Worm (Caenorhabditis elegans): Measurements from ENCODE around the gene C45H4.13.
"Not testable (repeated sequence)": the region's sequence is repeated elsewhere in the genome, so short reads cannot be mapped to it uniquely, and the experiment has no call there.

Gene C45H4.13

ce11 chrV:2144408-2144807 is 6.4 kb downstream of the C45H4.13 start, which contains the start of gene F22F7.12:
TSS of gene F22F7.12 (minus strand) at chrV:2144508.
- TF ChIP-seq F13C5.2, B0310.2, ceh-36 (tag; optimal IDR thresholded peaks at IDR 0.05): not testable (repeated sequence)

DNA sequence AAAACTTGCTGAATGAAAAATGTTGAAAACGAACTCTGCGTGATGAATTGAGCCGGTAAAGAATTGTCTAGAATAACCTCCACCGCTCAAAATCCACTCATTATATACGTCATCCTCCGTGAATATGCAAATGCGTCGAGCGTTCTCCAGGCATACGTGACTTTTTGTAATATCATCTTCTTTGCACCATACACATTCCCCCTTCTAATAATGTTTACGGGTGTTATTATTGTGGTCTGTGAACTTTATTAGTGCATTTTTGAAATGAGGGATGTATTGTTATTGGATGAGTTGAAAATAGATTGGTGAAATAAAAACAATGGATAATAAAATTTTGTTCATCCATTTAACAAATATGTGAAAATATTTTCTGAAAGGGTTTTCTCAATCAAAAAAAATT is 10.9 kb downstream of the C45H4.13 start, which contains the start of gene F22F7.7:
Gene F22F7.7 (minus strand): TSS at position 125 of the 400 bp plus-strand sequence.
- TF ChIP-seq tbx-11 (GFP tag; IDR thresholded peaks at IDR 0.05) = no peak
- TF ChIP-seq ets-7 (tag; optimal IDR thresholded peaks at IDR 0.05) = no peak

- TF ChIP-seq B0310.2 (tag; optimal IDR thresholded peaks at IDR 0.05) = no peak
- no peak for TF ChIP-seq hmg-4 (GFP tag; optimal IDR thresholded peaks at IDR 0.05)
- TF ChIP-seq hmbx-1 (tag; optimal IDR thresholded peaks at IDR 0.05) = no peak
- no peak for TF ChIP-seq ceh-13 (GFP tag; optimal IDR thresholded peaks at IDR 0.05)
- no peak for TF ChIP-seq flt-1 (GFP tag; IDR thresholded peaks at IDR 0.05)
- no peak for TF ChIP-seq ceh-36 (tag; optimal IDR thresholded peaks at IDR 0.05)
- no peak for TF ChIP-seq tbx-11 (GFP tag; IDR thresholded peaks at IDR 0.05)
- TF ChIP-seq hnd-1 (tag; optimal IDR thresholded peaks at IDR 0.05) = no peak
- TF ChIP-seq ets-7 (tag; optimal IDR thresholded peaks at IDR 0.05) = no peak
- no peak for TF ChIP-seq tra-4 (tag; optimal IDR thresholded peaks at IDR 0.05)
- no peak for TF ChIP-seq pes-1 (GFP tag; IDR thresholded peaks at IDR 0.05)
- TF ChIP-seq tbx-37 (GFP tag; conservative IDR thresholded peaks at IDR 0.05) = no peak
Observed at ce11 chrV:2138287-2138686, 12.5 kb downstream of the C45H4.13 start.

ce11 chrV:2137010-2137409 is 13.8 kb downstream of the C45H4.13 start:
- TF ChIP-seq aly-1 (tag; optimal IDR thresholded peaks at IDR 0.05) (no peak), flt-1 (GFP tag; IDR thresholded peaks at IDR 0.05) (no peak), tra-4 (tag; optimal IDR thresholded peaks at IDR 0.05) (no peak), hnd-1 (tag; optimal IDR thresholded peaks at IDR 0.05) (no peak), hmg-4 (GFP tag; optimal IDR thresholded peaks at IDR 0.05) (no peak), sea-1 (GFP tag; conservative IDR thresholded peaks at IDR 0.05) (no peak), hmbx-1 (tag; optimal IDR thresholded peaks at IDR 0.05) (no peak), ets-7 (tag; optimal IDR thresholded peaks at IDR 0.05) (no peak), ceh-36 (tag; optimal IDR thresholded peaks at IDR 0.05) (no peak), F13C5.2 (tag; optimal IDR thresholded peaks at IDR 0.05) (no peak)

DNA sequence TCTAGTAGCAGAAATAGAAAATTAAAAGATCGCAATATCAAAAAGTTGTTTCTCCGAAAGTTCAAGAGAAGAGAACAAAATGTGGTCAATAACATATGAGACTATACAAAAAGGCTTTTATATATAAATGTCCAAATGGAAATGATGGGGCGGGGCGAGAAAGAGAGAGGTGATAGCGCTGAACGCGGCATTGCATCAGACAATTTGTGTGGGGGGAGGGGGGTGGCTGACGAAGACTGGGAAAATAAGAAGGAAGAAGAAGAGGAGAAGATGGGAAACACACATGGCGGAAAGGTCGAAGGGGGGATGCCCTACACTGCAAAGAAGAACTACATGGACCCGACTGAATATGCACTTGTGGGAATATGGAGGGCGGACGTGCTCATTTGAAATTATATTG is 15.5 kb downstream of the C45H4.13 start:
- no peak for TF ChIP-seq F13C5.2 (tag; optimal IDR thresholded peaks at IDR 0.05)
- TF ChIP-seq tbx-37 (GFP tag; conservative IDR thresholded peaks at IDR 0.05) = no peak
- TF ChIP-seq hnd-1 (tag; optimal IDR thresholded peaks at IDR 0.05) = no peak
- no peak for TF ChIP-seq ceh-36 (tag; optimal IDR thresholded peaks at IDR 0.05)
- no peak for TF ChIP-seq sea-1 (GFP tag; conservative IDR thresholded peaks at IDR 0.05)
- TF ChIP-seq scrt-1 (GFP tag; IDR thresholded peaks at IDR 0.05) = no peak
- no peak for TF ChIP-seq B0310.2 (tag; optimal IDR thresholded peaks at IDR 0.05)

- TF ChIP-seq ets-7 (tag; optimal IDR thresholded peaks at IDR 0.05) (no peak), tbx-11 (GFP tag; IDR thresholded peaks at IDR 0.05) (no peak), tbx-37 (GFP tag; conservative IDR thresholded peaks at IDR 0.05) (no peak), ceh-36 (tag; optimal IDR thresholded peaks at IDR 0.05) (no peak), aly-1 (tag; optimal IDR thresholded peaks at IDR 0.05) (no peak), F13C5.2 (tag; optimal IDR thresholded peaks at IDR 0.05) (no peak), scrt-1 (GFP tag; IDR thresholded peaks at IDR 0.05) (no peak), hmbx-1 (tag; optimal IDR thresholded peaks at IDR 0.05) (no peak), ama-1 (optimal IDR thresholded peaks at IDR 0.05) (no peak), sea-1 (GFP tag; conservative IDR thresholded peaks at IDR 0.05) (no peak), flt-1 (GFP tag; IDR thresholded peaks at IDR 0.05) (no peak), pes-1 (GFP tag; IDR thresholded peaks at IDR 0.05) (no peak), B0310.2 (tag; optimal IDR thresholded peaks at IDR 0.05) (no peak)
Observed at ce11 chrV:2134340-2134739, 16.4 kb downstream of the C45H4.13 start.

ce11 chrV:2133512-2133911 is 17.3 kb downstream of the C45H4.13 start:
- no peak for TF ChIP-seq F13C5.2 (tag; optimal IDR thresholded peaks at IDR 0.05)
- 0 out of 2 replicates have a peak, but pooled peaks have one; percentile 34 for TF ChIP-seq pes-1 (GFP tag; IDR thresholded peaks at IDR 0.05)
- TF ChIP-seq tbx-37 (GFP tag; conservative IDR thresholded peaks at IDR 0.05) = no peak
- no peak for TF ChIP-seq ceh-36 (tag; optimal IDR thresholded peaks at IDR 0.05)
- TF ChIP-seq hmg-4 (GFP tag; optimal IDR thresholded peaks at IDR 0.05) = no peak
- no peak for TF ChIP-seq tra-4 (tag; optimal IDR thresholded peaks at IDR 0.05)

ce11 chrV:2132675-2133074 is 18.1 kb downstream of the C45H4.13 start:
- no peak for TF ChIP-seq tbx-37 (GFP tag; conservative IDR thresholded peaks at IDR 0.05)
- TF ChIP-seq F13C5.2 (tag; optimal IDR thresholded peaks at IDR 0.05) = no peak
- no peak for TF ChIP-seq scrt-1 (GFP tag; IDR thresholded peaks at IDR 0.05)
- TF ChIP-seq hnd-1 (tag; optimal IDR thresholded peaks at IDR 0.05) = no peak
- TF ChIP-seq ceh-13 (GFP tag; optimal IDR thresholded peaks at IDR 0.05) = no peak
- TF ChIP-seq aly-1 (tag; optimal IDR thresholded peaks at IDR 0.05) = no peak
- TF ChIP-seq B0310.2 (tag; optimal IDR thresholded peaks at IDR 0.05) = no peak
- TF ChIP-seq pes-1 (GFP tag; IDR thresholded peaks at IDR 0.05) = no peak
- no peak for TF ChIP-seq ets-7 (tag; optimal IDR thresholded peaks at IDR 0.05)

DNA sequence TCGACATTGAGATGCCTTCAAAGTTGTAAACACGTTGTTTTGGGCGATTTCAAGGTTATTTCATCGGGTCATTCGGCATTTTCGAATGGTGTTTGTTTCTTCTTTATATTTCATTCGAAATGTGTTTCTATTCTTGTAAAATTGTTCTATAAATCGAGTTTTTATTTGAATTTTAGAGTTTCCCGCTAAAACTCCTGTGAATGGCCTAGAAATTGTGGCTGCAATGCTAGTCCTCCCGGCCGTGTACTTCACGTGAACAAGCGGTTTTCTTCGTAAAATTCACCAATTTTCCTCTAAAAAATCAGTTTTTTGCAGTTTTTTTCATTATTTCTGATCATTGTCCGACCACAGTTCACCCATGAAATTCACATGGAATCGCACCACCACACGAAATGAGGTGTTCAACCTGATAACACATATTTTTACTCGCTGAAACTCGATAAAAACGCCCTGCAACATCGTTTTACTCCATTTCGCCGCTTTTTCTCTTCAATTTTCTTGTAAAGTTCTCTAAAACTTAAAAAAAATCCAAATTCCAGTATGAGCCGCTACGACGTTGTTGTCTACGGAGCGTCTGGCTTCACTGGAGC is 23.7 kb downstream of the C45H4.13 start, which contains the start of gene ldp-1:
Gene ldp-1 (plus strand): TSS at position 540 of the 590 bp plus-strand sequence.
- TF ChIP-seq B0310.2 (tag; optimal IDR thresholded peaks at IDR 0.05) (no peak), tbx-37 (GFP tag; conservative IDR thresholded peaks at IDR 0.05) (peak; percentile 73), pes-1 (GFP tag; IDR thresholded peaks at IDR 0.05) (0 out of 2 replicates have a peak, but pooled peaks have one; percentile 56)

All from whole organism, early embryonic.